Worm (Caenorhabditis elegans): Measurements from ENCODE around the gene K01B6.4.

- TF ChIP-seq sptf-1 (tag; optimal IDR thresholded peaks at IDR 0.05) (no peak), blmp-1 (tag; optimal IDR thresholded peaks at IDR 0.05) (no peak), nhr-237 (tag; optimal IDR thresholded peaks at IDR 0.05) (no peak), nhr-2 (tag; optimal IDR thresholded peaks at IDR 0.05) (no peak)
Observed at ce11 chrIII:9328732-9329131, 31.5 kb upstream of the K01B6.4 start.
